Worm (Caenorhabditis elegans): ENCODE data around the gene srv-17.
A peak's percentile ranks its signal among the peaks of the same experiment; 100 is the strongest.

Gene srv-17

DNA sequence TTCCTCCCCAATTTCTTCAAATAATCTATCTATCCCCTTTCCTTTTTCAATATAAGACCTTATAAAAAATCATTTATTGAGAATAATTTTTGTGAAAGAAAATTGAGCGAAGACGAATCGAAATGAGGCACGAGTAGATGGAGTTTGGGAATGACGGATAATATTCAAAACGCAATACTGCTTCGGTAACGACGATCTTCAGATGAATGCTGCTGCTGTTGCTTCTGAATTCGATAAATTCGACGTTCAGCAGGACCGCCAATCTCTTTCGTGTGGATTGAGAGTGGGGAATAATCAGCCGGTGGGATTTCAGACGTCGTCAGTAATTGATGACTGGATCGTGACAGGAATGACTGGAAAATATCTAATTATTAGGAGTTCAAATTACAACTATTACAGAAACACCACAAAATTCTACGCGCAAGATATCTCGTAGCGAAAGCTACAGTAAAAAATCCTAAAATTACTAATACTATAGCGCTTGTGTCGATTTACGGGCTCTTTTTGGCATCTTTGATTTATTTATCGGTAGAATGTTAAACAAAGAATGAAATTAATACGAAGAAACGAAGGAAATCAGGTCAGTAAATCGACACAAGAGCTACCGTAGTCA is 19.1 kb downstream of the srv-17 start:
- no peak for TF ChIP-seq fkh-8 (tag; optimal IDR thresholded peaks at IDR 0.05)
- no peak for TF ChIP-seq nhr-237 (tag; optimal IDR thresholded peaks at IDR 0.05)
- no peak for TF ChIP-seq unc-98 (GFP tag; IDR thresholded peaks at IDR 0.05)
- TF ChIP-seq unc-30 (tag; optimal IDR thresholded peaks at IDR 0.05), result no peak
- TF ChIP-seq alr-1 (tag; optimal IDR thresholded peaks at IDR 0.05; ENCODE audit: borderline replicate concordance), result no peak
- TF ChIP-seq aly-2 (tag; optimal IDR thresholded peaks at IDR 0.05), result no peak
- no peak for TF ChIP-seq hlh-17 (GFP tag; optimal IDR thresholded peaks at IDR 0.05; ENCODE audit: borderline replicate concordance)
- TF ChIP-seq lin-15B (tag; optimal IDR thresholded peaks at IDR 0.05), result no peak
- TF ChIP-seq pqm-1 (tag; optimal IDR thresholded peaks at IDR 0.05), result no peak
- no peak for TF ChIP-seq ets-5 (GFP tag; IDR thresholded peaks at IDR 0.05)
- no peak for TF ChIP-seq dsc-1 (tag; optimal IDR thresholded peaks at IDR 0.05)
- TF ChIP-seq elt-2 (tag; optimal IDR thresholded peaks at IDR 0.05), result no peak
- no peak for TF ChIP-seq unc-62 (GFP tag; optimal IDR thresholded peaks at IDR 0.05)
- no peak for TF ChIP-seq grh-1 (GFP tag; IDR thresholded peaks at IDR 0.05)
- TF ChIP-seq nhr-85 (tag), result no peak
- TF ChIP-seq ceh-82 (tag; optimal IDR thresholded peaks at IDR 0.05), result no peak

DNA sequence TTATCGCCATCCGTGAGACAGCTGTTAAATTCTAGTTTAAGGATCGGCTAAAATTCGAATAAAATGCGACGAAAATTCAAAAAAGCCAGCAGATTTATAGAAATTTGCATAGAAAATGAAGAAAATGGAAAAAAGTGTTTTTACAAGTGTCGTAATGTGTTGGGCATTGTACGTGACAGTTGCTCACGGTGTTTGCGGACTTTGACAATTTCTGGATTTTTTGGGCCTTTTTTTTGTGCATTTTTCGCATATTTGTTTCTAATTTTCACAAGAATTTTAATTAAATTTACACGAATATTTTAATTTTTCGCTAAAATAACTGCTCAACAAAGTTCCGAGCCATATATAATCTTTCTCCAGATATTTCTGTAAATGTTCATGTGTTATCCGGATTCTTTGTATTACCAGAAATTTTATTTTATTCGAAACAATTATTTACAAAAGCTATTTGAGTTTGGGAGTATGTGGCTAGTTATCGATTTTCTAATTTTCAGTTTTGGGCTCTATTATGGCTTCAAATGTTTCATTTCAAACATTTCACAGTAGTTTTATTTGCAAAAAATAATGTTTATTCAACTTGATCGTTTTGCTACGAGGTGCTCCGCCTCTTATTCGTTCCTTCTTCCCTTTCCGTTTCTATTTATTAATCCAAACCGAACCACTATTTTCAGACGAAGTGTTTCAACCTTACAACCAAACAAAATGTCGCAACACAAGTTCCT is 21.8 kb downstream of the srv-17 start, which contains the start of gene sams-3:
Gene sams-3, plus strand, starts transcription at position 672 of the 722 bp plus-strand sequence.
- TF ChIP-seq vab-15 (tag; optimal IDR thresholded peaks at IDR 0.05), result no peak
- TF ChIP-seq xbp-1 (tag; optimal IDR thresholded peaks at IDR 0.05), result peak; percentile 40
- peak; percentile 46 to 57 for TF ChIP-seq lin-35 (GFP tag; optimal IDR thresholded peaks at IDR 0.05)
- no peak for TF ChIP-seq ceh-90 (tag; optimal IDR thresholded peaks at IDR 0.05)
- TF ChIP-seq snpc-4 (tag; optimal IDR thresholded peaks at IDR 0.05), result no peak
- TF ChIP-seq unc-62 (GFP tag; optimal IDR thresholded peaks at IDR 0.05), result no peak
- peak in 1 of 2 experiments; percentile 15 for TF ChIP-seq ztf-11 (tag; optimal IDR thresholded peaks at IDR 0.05)
- TF ChIP-seq mab-9 (GFP tag; IDR thresholded peaks at IDR 0.05), result peak; percentile 89
- TF ChIP-seq unc-130 (tag; optimal IDR thresholded peaks at IDR 0.05), result peak; percentile 53
- TF ChIP-seq elt-2 (tag; optimal IDR thresholded peaks at IDR 0.05), result no peak
- peak; percentile 70 to 73 for TF ChIP-seq lsy-2 (tag; optimal IDR thresholded peaks at IDR 0.05)
- peak; percentile 15 for TF ChIP-seq blmp-1 (tag; optimal IDR thresholded peaks at IDR 0.05)
- TF ChIP-seq grh-1 (GFP tag; IDR thresholded peaks at IDR 0.05), result no peak
- TF ChIP-seq ces-1 (GFP tag; optimal IDR thresholded peaks at IDR 0.05), result no peak
- no peak for TF ChIP-seq hpl-2 (GFP tag; optimal IDR thresholded peaks at IDR 0.05)
- no peak for TF ChIP-seq lir-3 (tag; optimal IDR thresholded peaks at IDR 0.05; ENCODE audit: poor library complexity)
- no peak for TF ChIP-seq efl-3 (GFP tag; optimal IDR thresholded peaks at IDR 0.05)
- TF ChIP-seq nhr-71 (tag; optimal IDR thresholded peaks at IDR 0.05), result peak; percentile 68
- TF ChIP-seq mep-1 (tag; optimal IDR thresholded peaks at IDR 0.05), result peak; percentile 29
- no peak for TF ChIP-seq sox-4 (tag; optimal IDR thresholded peaks at IDR 0.05)
- TF ChIP-seq unc-98 (GFP tag; IDR thresholded peaks at IDR 0.05), result no peak
- TF ChIP-seq unc-30 (tag; optimal IDR thresholded peaks at IDR 0.05), result no peak
- peak; percentile 51 for TF ChIP-seq nhr-19 (GFP tag; conservative IDR thresholded peaks at IDR 0.05)
- no peak for TF ChIP-seq egl-13 (tag; optimal IDR thresholded peaks at IDR 0.05)
- no peak for TF ChIP-seq unc-86 (tag; optimal IDR thresholded peaks at IDR 0.05)
- TF ChIP-seq snu-23 (GFP tag; optimal IDR thresholded peaks at IDR 0.05), result peak; percentile 64
- TF ChIP-seq nhr-77 (tag; optimal IDR thresholded peaks at IDR 0.05), result no peak
- peak; percentile 20 for TF ChIP-seq lin-13 (GFP tag; optimal IDR thresholded peaks at IDR 0.05)
- no peak for TF ChIP-seq elt-3 (tag; optimal IDR thresholded peaks at IDR 0.05)
- TF ChIP-seq C16A3.4 (tag; optimal IDR thresholded peaks at IDR 0.05), result peak; percentile 27
- TF ChIP-seq ama-1 (optimal IDR thresholded peaks at IDR 0.05), result no peak
- no peak for TF ChIP-seq zag-1 (tag; optimal IDR thresholded peaks at IDR 0.05)
- no peak for TF ChIP-seq Y116A8C.19 (tag; optimal IDR thresholded peaks at IDR 0.05; ENCODE audit: borderline replicate concordance)
- TF ChIP-seq F16B12.6 (tag; optimal IDR thresholded peaks at IDR 0.05), result peak; percentile 93
- TF ChIP-seq hlh-4 (tag; optimal IDR thresholded peaks at IDR 0.05), result no peak
- peak; percentile 15; the same call in 1 of the 2 replicates for TF ChIP-seq isw-1 (GFP tag; IDR thresholded peaks at IDR 0.05)
- peak; percentile 26 to 68 (median 67) for TF ChIP-seq dpl-1 (GFP tag; optimal IDR thresholded peaks at IDR 0.05)
- TF ChIP-seq fos-1 (tag; optimal IDR thresholded peaks at IDR 0.05), result no peak
- TF ChIP-seq mdl-1 (tag; optimal IDR thresholded peaks at IDR 0.05), result no peak
